Worm (Caenorhabditis elegans) whole organism, L4 larva: ENCODE data around the gene Y65A5A.24.

Source experiments
- R02D3.7 ChIP-seq: fragments of 150-350 bp; sonication (generic microtip); optimal IDR thresholded peaks from 3 replicates; lab custom pipeline; 2014; ENCODE audit warnings: missing biosample characterization, missing genetic modification characterization
- T20F7.1 ChIP-seq: fragments of 200-800 bp; sonication (Bioruptor generic); optimal IDR thresholded peaks from 2 replicates; lab custom pipeline; 2018; ENCODE audit warnings: mild to moderate bottlenecking, missing genetic modification characterization, missing compliant biosample characterization
- ama-1 ChIP-seq: fragments of 150-350 bp; optimal IDR thresholded peaks from 2 replicates; lab custom pipeline; 2014; ENCODE audit warnings: inconsistent platforms, mixed read lengths
- lin-13 ChIP-seq: fragments of 150-350 bp; optimal IDR thresholded peaks from 2 replicates; lab custom pipeline; 2014; ENCODE audit warnings: missing biosample characterization, missing genetic modification reagents, missing genetic modification characterization
- mdl-1 ChIP-seq, 2 experiments: fragments of 150-350 bp in 1 of 2; sonication (generic microtip) in 1 of 2; optimal IDR thresholded peaks; 2 replicates each; lab custom pipeline; 2014 to 2017; ENCODE audit warnings: missing biosample characterization in 2 of 2, missing genetic modification characterization in 2 of 2
- nhr-10 ChIP-seq: fragments of 150-350 bp; optimal IDR thresholded peaks from 2 replicates; lab custom pipeline; 2014; ENCODE audit warnings: missing biosample characterization, missing genetic modification characterization
- zfp-3 ChIP-seq: fragments of 200-800 bp; sonication (Bioruptor generic); conservative IDR thresholded peaks from 2 replicates; pipeline ENCODE4 v1.3.6; 2022; ENCODE audit warnings: missing genetic modification reagents, missing genetic modification characterization, missing compliant biosample characterization

ce11 chrIV:16350690-16351089 lies 43.1 kb upstream of the Y65A5A.24 start, which contains the start of gene C35D6.4:
- TF ChIP-seq T20F7.1 (GFP tag; lab: Kevin White, UChicago), result no peak
- no peak for TF ChIP-seq nhr-10
- TF ChIP-seq mdl-1 (tag; optimal IDR thresholded peaks at IDR 0.05; lab: Kevin White, UChicago), result no peak
- no peak for TF ChIP-seq lin-13 (GFP tag; lab: Kevin White, UChicago)
- no peak for TF ChIP-seq zfp-3
- TF ChIP-seq ama-1 (lab: Kevin White, UChicago), result no peak
- TF ChIP-seq R02D3.7 (tag; lab: Kevin White, UChicago), result no peak
